Worm (Caenorhabditis elegans) whole organism, L2 larva: ENCODE results near the gene C16C8.22.
A peak's percentile ranks its signal among the peaks of the same experiment; 100 is the strongest.

Source experiments
- ZK546.5 ChIP-seq: sonication (generic microtip); optimal IDR thresholded peaks from 2 replicates; lab custom pipeline; 2017; ENCODE audit warnings: missing biosample characterization, missing genetic modification characterization
- blmp-1 ChIP-seq: sonication (generic microtip); optimal IDR thresholded peaks from 2 replicates; lab custom pipeline; 2017; ENCODE audit warnings: missing genetic modification characterization, mild to moderate bottlenecking, missing compliant biosample characterization, antibody characterized with exemption, moderate library complexity; ENCODE audit not compliant: insufficient read depth
- elt-3 ChIP-seq: sonication (generic microtip); optimal IDR thresholded peaks from 2 replicates; lab custom pipeline; 2017; ENCODE audit warnings: missing biosample characterization, missing genetic modification characterization
- lsy-2 ChIP-seq, 2 experiments: fragments of 150-350 bp in 1 of 2; sonication (generic microtip) in 1 of 2; optimal IDR thresholded peaks; 2 replicates each; lab custom pipeline; 2014 to 2017; ENCODE audit warnings: missing biosample characterization in 2 of 2, missing genetic modification characterization in 2 of 2
- nhr-25 ChIP-seq: fragments of 150-350 bp; sonication (generic microtip); optimal IDR thresholded peaks from 3 replicates; lab custom pipeline; 2014; ENCODE audit warnings: missing biosample characterization, missing genetic modification characterization
- sma-3 ChIP-seq: sonication (generic microtip); optimal IDR thresholded peaks from 2 replicates; lab custom pipeline; 2016; ENCODE audit warnings: missing genetic modification reagents, missing genetic modification characterization, missing compliant biosample characterization
- unc-62 ChIP-seq: fragments of 150-350 bp; optimal IDR thresholded peaks from 2 replicates; lab custom pipeline; 2014; ENCODE audit warnings: missing biosample characterization, missing genetic modification reagents, missing genetic modification characterization

ce11 chrII:3439842-3440640 lies 3.0 kb downstream of the C16C8.22 start:
- no peak for TF ChIP-seq elt-3 (tag; lab: Kevin White, UChicago)
- TF ChIP-seq unc-62, result no peak
- no peak for TF ChIP-seq nhr-25 (tag; lab: Kevin White, UChicago)
- no peak for TF ChIP-seq blmp-1 (tag; lab: Kevin White, UChicago)
- TF ChIP-seq sma-3 (GFP tag; lab: Kevin White, UChicago), result peak; percentile 66
- TF ChIP-seq lsy-2 (tag; optimal IDR thresholded peaks at IDR 0.05; lab: Kevin White, UChicago), result no peak
- TF ChIP-seq ZK546.5 (tag; lab: Kevin White, UChicago), result no peak
